Worm (Caenorhabditis elegans) whole organism, young adult: ENCODE results near the gene rfs-1.

ENCODE experiments used
- B0019.2 ChIP-seq: fragments of 200-800 bp; sonication (Bioruptor generic); conservative IDR thresholded peaks from 2 replicates; pipeline ENCODE4 v1.3.6; 2022; ENCODE audit warnings: missing genetic modification reagents, missing genetic modification characterization, missing compliant biosample characterization
- efl-1 ChIP-seq: fragments of 150-350 bp; optimal IDR thresholded peaks from 2 replicates; lab custom pipeline; 2014; ENCODE audit warnings: missing biosample characterization, missing genetic modification reagents, missing genetic modification characterization
- ztf-22 ChIP-seq: fragments of 200-800 bp; sonication (Bioruptor generic); optimal IDR thresholded peaks from 2 replicates; lab custom pipeline; 2018; ENCODE audit warnings: mild to moderate bottlenecking, missing genetic modification characterization, moderate library complexity, missing compliant biosample characterization

DNA sequence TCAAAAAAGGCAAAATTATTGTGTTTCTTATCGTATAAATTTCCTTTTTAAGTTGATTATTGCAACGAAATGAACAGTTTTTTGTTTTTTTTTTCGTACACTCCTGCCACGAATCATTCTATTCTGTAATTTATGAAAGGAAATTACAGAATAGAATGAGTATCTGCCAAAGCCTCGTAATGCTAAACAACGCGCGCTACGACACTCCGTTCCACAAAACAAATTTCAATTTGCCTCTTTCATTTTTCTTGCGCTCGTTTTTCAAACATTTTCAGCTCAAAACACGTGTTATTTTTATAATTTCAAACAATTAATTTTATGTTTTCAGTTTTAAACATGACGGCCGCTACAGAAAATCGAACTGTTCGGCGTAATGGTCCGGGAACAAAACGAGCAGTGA lies 1.5 kb upstream of the rfs-1 start, which contains the start of gene mob-4:
- TF ChIP-seq ztf-22 (GFP tag; lab: Kevin White, UChicago) (no peak), efl-1 (GFP tag; lab: Kevin White, UChicago) (no peak), B0019.2 (GFP tag; lab: Robert Waterston, UW) (no peak)
